Worm (Caenorhabditis elegans) whole organism, L2 larva: Measurements from ENCODE around the gene R04D3.4.

Source experiments
- F13H6.1 ChIP-seq: sonication (generic microtip); optimal IDR thresholded peaks from 2 replicates; lab custom pipeline; 2016; ENCODE audit warnings: missing genetic modification characterization, missing compliant biosample characterization
- R02D3.7 ChIP-seq: fragments of 150-350 bp; optimal IDR thresholded peaks from 2 replicates; lab custom pipeline; 2014; ENCODE audit warnings: missing biosample characterization, missing genetic modification characterization
- ZK546.5 ChIP-seq: sonication (generic microtip); optimal IDR thresholded peaks from 2 replicates; lab custom pipeline; 2017; ENCODE audit warnings: missing biosample characterization, missing genetic modification characterization
- alr-1 ChIP-seq: fragments of 150-350 bp; optimal IDR thresholded peaks from 2 replicates; lab custom pipeline; 2014; ENCODE audit warnings: missing biosample characterization, missing genetic modification characterization
- ama-1 ChIP-seq: fragments of 150-350 bp; optimal IDR thresholded peaks from 2 replicates; lab custom pipeline; 2018; ENCODE audit warnings: inconsistent platforms
- blmp-1 ChIP-seq: sonication (generic microtip); optimal IDR thresholded peaks from 2 replicates; lab custom pipeline; 2017; ENCODE audit warnings: missing genetic modification characterization, mild to moderate bottlenecking, missing compliant biosample characterization, antibody characterized with exemption, moderate library complexity; ENCODE audit not compliant: insufficient read depth
- ceh-16 ChIP-seq: fragments of 150-350 bp; optimal IDR thresholded peaks from 2 replicates; lab custom pipeline; 2014; ENCODE audit warnings: missing biosample characterization, missing genetic modification characterization
- ceh-82 ChIP-seq: fragments of 150-350 bp; optimal IDR thresholded peaks from 2 replicates; lab custom pipeline; 2014; ENCODE audit warnings: missing biosample characterization, missing genetic modification characterization
- elt-1 ChIP-seq: fragments of 150-350 bp; optimal IDR thresholded peaks from 2 replicates; lab custom pipeline; 2014; ENCODE audit warnings: missing biosample characterization, missing genetic modification characterization
- elt-3 ChIP-seq: sonication (generic microtip); optimal IDR thresholded peaks from 2 replicates; lab custom pipeline; 2017; ENCODE audit warnings: missing biosample characterization, missing genetic modification characterization
- fos-1 ChIP-seq: fragments of 150-350 bp; optimal IDR thresholded peaks from 2 replicates; lab custom pipeline; 2014; ENCODE audit warnings: missing biosample characterization, missing genetic modification characterization
- gmeb-1 ChIP-seq: fragments of 150-350 bp; optimal IDR thresholded peaks from 2 replicates; lab custom pipeline; 2014; ENCODE audit warnings: missing biosample characterization, missing genetic modification characterization
- lin-11 ChIP-seq: fragments of 150-350 bp; sonication (generic microtip); optimal IDR thresholded peaks from 2 replicates; lab custom pipeline; 2014; ENCODE audit warnings: missing biosample characterization, missing genetic modification characterization, inconsistent platforms, mixed read lengths
- lin-39 ChIP-seq: fragments of 150-350 bp; optimal IDR thresholded peaks from 2 replicates; lab custom pipeline; 2014; ENCODE audit warnings: missing biosample characterization, missing genetic modification reagents, missing genetic modification characterization
- mab-5 ChIP-seq: fragments of 150-350 bp; optimal IDR thresholded peaks from 2 replicates; lab custom pipeline; 2014; ENCODE audit warnings: missing biosample characterization, missing genetic modification characterization
- mbf-1 ChIP-seq: sonication (generic microtip); optimal IDR thresholded peaks from 2 replicates; lab custom pipeline; 2017; ENCODE audit warnings: missing biosample characterization, missing genetic modification characterization
- nhr-10 ChIP-seq: sonication (generic microtip); optimal IDR thresholded peaks from 2 replicates; lab custom pipeline; 2017; ENCODE audit warnings: missing biosample characterization, missing genetic modification characterization
- nhr-11 ChIP-seq: fragments of 150-350 bp; optimal IDR thresholded peaks from 2 replicates; lab custom pipeline; 2014; ENCODE audit warnings: missing biosample characterization, missing genetic modification characterization
- nhr-12 ChIP-seq: fragments of 150-350 bp; optimal IDR thresholded peaks from 2 replicates; lab custom pipeline; 2014; ENCODE audit warnings: missing biosample characterization, missing genetic modification characterization
- nhr-21 ChIP-seq: fragments of 150-350 bp; optimal IDR thresholded peaks from 2 replicates; lab custom pipeline; 2014; ENCODE audit warnings: missing biosample characterization, missing genetic modification characterization
- nhr-23 ChIP-seq: fragments of 150-350 bp; optimal IDR thresholded peaks from 2 replicates; lab custom pipeline; 2014; ENCODE audit warnings: missing biosample characterization, missing genetic modification reagents, missing genetic modification characterization
- nhr-237 ChIP-seq: fragments of 150-350 bp; optimal IDR thresholded peaks from 2 replicates; lab custom pipeline; 2014; ENCODE audit warnings: missing biosample characterization, missing genetic modification characterization
- nhr-25 ChIP-seq: fragments of 150-350 bp; sonication (generic microtip); optimal IDR thresholded peaks from 3 replicates; lab custom pipeline; 2014; ENCODE audit warnings: missing biosample characterization, missing genetic modification characterization
- nhr-6 ChIP-seq: fragments of 150-350 bp; optimal IDR thresholded peaks from 2 replicates; lab custom pipeline; 2014; ENCODE audit warnings: missing biosample characterization, missing genetic modification characterization
- sma-3 ChIP-seq: sonication (generic microtip); optimal IDR thresholded peaks from 2 replicates; lab custom pipeline; 2016; ENCODE audit warnings: missing genetic modification reagents, missing genetic modification characterization, missing compliant biosample characterization
- sma-9 ChIP-seq, 2 experiments: fragments of 150-350 bp in 1 of 2; sonication (generic microtip) in 1 of 2; optimal IDR thresholded peaks; 2 replicates each; lab custom pipeline; 2014 to 2016; ENCODE audit warnings: missing genetic modification characterization in 2 of 2, mild to moderate bottlenecking in 1 of 2, missing biosample characterization in 1 of 2, missing compliant biosample characterization in 1 of 2, missing genetic modification reagents in 1 of 2, moderate library complexity in 1 of 2
- snpc-4 ChIP-seq: fragments of 150-350 bp; optimal IDR thresholded peaks from 2 replicates; lab custom pipeline; 2014; ENCODE audit warnings: missing biosample characterization, missing genetic modification characterization
- unc-39 ChIP-seq: fragments of 150-350 bp; optimal IDR thresholded peaks from 2 replicates; lab custom pipeline; 2014; ENCODE audit warnings: missing biosample characterization, missing genetic modification characterization
- unc-55 ChIP-seq: fragments of 150-350 bp; sonication (generic microtip); optimal IDR thresholded peaks from 3 replicates; lab custom pipeline; 2014; ENCODE audit warnings: missing biosample characterization, missing genetic modification reagents, missing genetic modification characterization
- ztf-1 ChIP-seq: fragments of 200-800 bp; sonication (Bioruptor generic); conservative IDR thresholded peaks from 2 replicates; pipeline ENCODE4 v1.3.6; 2022; ENCODE audit warnings: missing genetic modification characterization, missing compliant biosample characterization
- ztf-4 ChIP-seq: fragments of 150-350 bp; optimal IDR thresholded peaks from 2 replicates; lab custom pipeline; 2014; ENCODE audit warnings: missing biosample characterization, missing genetic modification characterization

R04D3.4 gene

DNA sequence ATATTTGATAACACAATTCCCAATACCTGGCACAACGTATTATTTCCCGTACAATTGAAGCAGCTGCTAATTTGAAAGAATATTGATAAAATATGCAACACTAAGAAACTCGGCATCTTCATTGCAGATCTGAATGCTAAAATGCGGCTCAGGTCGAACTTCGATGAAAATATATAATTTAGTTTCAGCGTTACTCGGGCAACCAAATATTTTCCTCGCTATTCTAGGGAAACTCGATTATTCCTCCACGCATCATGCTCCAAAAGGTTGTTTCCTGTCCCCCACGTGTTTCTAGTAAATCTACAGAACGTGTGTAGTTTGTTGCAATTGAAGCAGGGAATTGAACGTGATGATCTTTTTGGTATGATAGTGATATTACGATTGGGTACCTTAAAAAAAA is 39.5 kb downstream of the R04D3.4 start:
- TF ChIP-seq nhr-10 (tag; lab: Kevin White, UChicago) (no peak), elt-1 (tag; lab: Kevin White, UChicago) (no peak), unc-55 (no peak)
- TF ChIP-seq, all 48 proteins: peak for 0

DNA sequence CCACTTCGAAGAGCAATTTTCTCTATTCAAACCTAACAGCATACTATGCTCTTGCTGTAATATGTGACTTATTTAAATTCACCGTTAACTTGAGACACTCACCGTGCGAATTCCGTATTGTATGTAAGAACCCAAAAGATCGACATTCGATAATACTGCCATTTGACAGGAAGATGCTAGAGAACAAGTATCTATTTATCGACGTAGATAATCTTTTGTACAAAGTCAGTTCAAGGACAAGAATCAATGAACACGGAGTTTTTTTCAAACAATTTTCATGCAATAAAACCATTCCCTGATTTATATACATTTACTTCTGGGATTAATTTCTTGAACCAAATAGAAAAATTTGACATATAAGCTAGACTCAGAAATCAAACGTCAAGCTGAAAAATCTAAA is 40.4 kb downstream of the R04D3.4 start, which contains the start of gene K08H2.7:
K08H2.7 (minus strand) TSS at position 173 of the 400 bp plus-strand sequence.
- TF ChIP-seq nhr-23 (tag; lab: Kevin White, UChicago): peak; percentile 43
- TF ChIP-seq ceh-16 (tag; lab: Kevin White, UChicago): peak; percentile 23
- TF ChIP-seq elt-3 (tag; lab: Kevin White, UChicago): no peak
- TF ChIP-seq nhr-25: peak; percentile 55
- no peak for TF ChIP-seq unc-39 (tag; lab: Kevin White, UChicago)
- TF ChIP-seq sma-9 (GFP tag; optimal IDR thresholded peaks at IDR 0.05; lab: Kevin White, UChicago): peak; percentile 81
- TF ChIP-seq sma-9 (tag; optimal IDR thresholded peaks at IDR 0.05; lab: Kevin White, UChicago): no peak
- peak; percentile 91 for TF ChIP-seq elt-1 (tag; lab: Kevin White, UChicago)
- TF ChIP-seq blmp-1 (tag; lab: Kevin White, UChicago): no peak
- TF ChIP-seq fos-1 (tag; lab: Kevin White, UChicago): no peak

DNA sequence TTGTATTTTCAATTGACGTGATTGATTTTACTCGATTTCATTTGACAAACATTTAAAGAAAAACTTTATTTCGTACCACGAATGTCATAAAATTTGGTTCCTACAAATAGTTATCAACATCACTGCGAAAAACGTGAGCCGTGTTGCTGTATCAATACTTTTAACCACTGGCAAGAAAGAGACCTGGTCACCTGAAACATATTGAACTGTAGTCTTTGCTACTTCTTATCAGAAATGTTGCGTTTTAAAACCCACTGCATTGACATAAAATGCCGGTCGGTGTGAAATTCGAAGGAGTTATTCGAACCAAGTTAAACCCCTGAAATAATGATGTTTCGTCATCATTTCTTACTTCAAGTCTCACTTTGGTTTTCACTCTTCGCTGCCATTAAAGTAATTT is 41.0 kb downstream of the R04D3.4 start:
- TF ChIP-seq F13H6.1 (tag; lab: Kevin White, UChicago): no peak
- TF ChIP-seq fos-1 (tag; lab: Kevin White, UChicago): peak; percentile 26
- peak; percentile 14 for TF ChIP-seq gmeb-1 (tag; lab: Kevin White, UChicago)
- no peak for TF ChIP-seq alr-1 (tag; lab: Kevin White, UChicago)
- peak; percentile 44 for TF ChIP-seq sma-9 (GFP tag; optimal IDR thresholded peaks at IDR 0.05; lab: Kevin White, UChicago)
- TF ChIP-seq sma-9 (tag; optimal IDR thresholded peaks at IDR 0.05; lab: Kevin White, UChicago): no peak

DNA sequence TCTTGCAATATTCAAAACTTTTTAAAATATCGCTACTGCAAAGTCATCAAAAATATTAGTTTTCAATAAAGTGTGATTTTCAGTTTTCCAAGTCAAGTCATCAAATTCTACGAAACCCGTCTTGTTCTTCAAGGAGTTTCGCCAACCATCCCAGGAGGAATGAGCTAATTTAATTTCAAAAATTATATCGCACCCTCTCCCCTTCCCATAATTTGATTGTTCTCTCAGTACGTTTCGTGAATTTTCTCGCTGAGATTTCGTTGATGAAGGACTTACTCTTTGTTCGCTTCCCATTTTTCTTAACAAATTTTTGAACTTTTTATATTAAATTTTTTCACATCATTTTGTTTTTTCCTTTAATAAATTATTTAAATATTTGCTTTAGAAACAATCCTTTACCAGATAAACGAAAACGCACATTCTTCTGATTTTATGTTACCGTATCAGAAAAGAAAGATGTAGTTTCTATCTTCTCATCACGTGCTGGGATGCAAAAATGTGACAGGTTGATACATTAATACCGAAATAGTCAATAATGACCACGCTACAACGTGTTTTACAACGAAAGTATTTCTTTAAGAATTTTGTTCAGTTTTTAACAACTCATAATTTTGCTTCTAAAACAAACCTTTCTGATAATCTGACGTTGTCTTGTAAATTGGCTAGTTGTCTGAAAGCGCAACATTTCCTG is 41.8 kb downstream of the R04D3.4 start:
- peak; percentile 48 for TF ChIP-seq sma-9 (GFP tag; optimal IDR thresholded peaks at IDR 0.05; lab: Kevin White, UChicago)
- TF ChIP-seq sma-9 (tag; optimal IDR thresholded peaks at IDR 0.05; lab: Kevin White, UChicago): no peak
- TF ChIP-seq nhr-21 (tag; lab: Kevin White, UChicago): peak; percentile 48
- TF ChIP-seq R02D3.7 (tag; lab: Kevin White, UChicago): no peak
- no peak for TF ChIP-seq ama-1 (lab: Kevin White, UChicago)
- no peak for TF ChIP-seq elt-1 (tag; lab: Kevin White, UChicago)
- no peak for TF ChIP-seq mab-5 (tag; lab: Kevin White, UChicago)
- no peak for TF ChIP-seq nhr-237 (tag; lab: Kevin White, UChicago)
- peak; percentile 59 for TF ChIP-seq nhr-25

DNA sequence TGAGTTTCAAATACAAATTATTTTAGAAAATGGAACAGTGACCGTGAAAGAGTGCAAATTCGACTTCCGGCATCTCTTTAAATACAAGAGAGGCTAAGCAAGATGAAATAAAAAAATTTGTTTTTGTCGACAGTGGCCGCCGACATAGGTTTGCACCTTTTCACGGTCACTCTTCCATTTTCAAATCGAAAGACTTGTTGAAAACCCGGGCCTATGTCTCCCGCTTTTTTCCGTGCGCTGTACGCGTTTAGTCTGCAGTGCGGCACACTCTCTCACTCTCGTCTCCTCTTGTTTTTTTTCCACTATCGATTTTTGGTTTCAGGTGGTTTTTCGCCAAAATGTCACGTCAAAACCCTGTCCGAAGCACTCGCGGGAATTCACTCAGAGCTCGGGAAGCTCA is 43.5 kb downstream of the R04D3.4 start, which contains the start of gene hpl-1:
hpl-1 (plus strand) TSS at position 301 of the 400 bp plus-strand sequence.
- TF ChIP-seq lin-11 (tag; lab: Kevin White, UChicago): peak; percentile 25
- TF ChIP-seq ZK546.5: no peak
- no peak for TF ChIP-seq nhr-11 (tag; lab: Kevin White, UChicago)

DNA sequence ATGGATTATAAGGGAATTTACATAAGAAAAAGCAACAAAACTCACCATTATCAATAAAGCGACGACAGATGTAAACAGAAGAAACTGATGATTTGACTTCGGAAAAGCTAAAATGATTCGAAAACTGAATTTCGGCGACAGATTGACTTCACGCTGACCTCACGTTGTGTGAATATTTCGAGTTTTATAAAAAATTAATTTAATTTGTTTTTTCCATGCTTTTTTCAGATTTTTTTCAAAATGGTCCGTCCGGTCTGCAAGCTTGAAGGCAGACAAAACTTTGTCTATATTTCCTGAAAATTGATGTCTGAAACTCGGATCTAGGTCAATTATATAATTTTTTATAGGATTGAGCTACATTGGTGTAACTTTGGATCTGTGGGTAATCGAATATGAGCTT is 46.4 kb downstream of the R04D3.4 start, which contains the start of gene K08H2.5:
K08H2.5 (minus strand) TSS at position 101 of the 400 bp plus-strand sequence.
- no peak for TF ChIP-seq nhr-25
- TF ChIP-seq ceh-82: no peak
- no peak for TF ChIP-seq snpc-4 (tag; lab: Kevin White, UChicago)
- TF ChIP-seq nhr-12 (tag; lab: Kevin White, UChicago): no peak
- TF ChIP-seq ztf-1 (GFP tag; lab: Robert Waterston, UW): no peak
- TF ChIP-seq lin-39: no peak
- TF ChIP-seq ztf-4: no peak
- TF ChIP-seq blmp-1 (tag; lab: Kevin White, UChicago): no peak
- TF ChIP-seq R02D3.7 (tag; lab: Kevin White, UChicago): no peak
- no peak for TF ChIP-seq elt-1 (tag; lab: Kevin White, UChicago)
- no peak for TF ChIP-seq fos-1 (tag; lab: Kevin White, UChicago)
- no peak for TF ChIP-seq nhr-6 (tag; lab: Kevin White, UChicago)
- no peak for TF ChIP-seq mbf-1 (tag; lab: Kevin White, UChicago)
- no peak for TF ChIP-seq ama-1 (lab: Kevin White, UChicago)
- TF ChIP-seq unc-55: no peak
- TF ChIP-seq sma-3 (GFP tag; lab: Kevin White, UChicago): no peak
